Worm (Caenorhabditis elegans) whole organism, L1 larva: ENCODE results near the gene M176.16.

Experiments
- C16A3.4 ChIP-seq: fragments of 150-350 bp; optimal IDR thresholded peaks from 2 replicates; lab custom pipeline; 2014; ENCODE audit warnings: missing biosample characterization, missing genetic modification characterization
- ceh-82 ChIP-seq, 3 experiments: fragments of 150-350 bp in 1 of 3; sonication (generic microtip) in 2 of 3; optimal IDR thresholded peaks; 2 replicates each; lab custom pipeline; 2014 to 2017; ENCODE audit warnings: missing biosample characterization in 3 of 3, missing genetic modification characterization in 3 of 3
- dpl-1 ChIP-seq, 3 experiments: fragments of 150-350 bp in 2 of 3; sonication (generic microtip) in 1 of 3; optimal IDR thresholded peaks; 2 replicates each; lab custom pipeline; 2014 to 2017; ENCODE audit warnings: missing biosample characterization in 3 of 3, missing genetic modification characterization in 3 of 3, missing genetic modification reagents in 3 of 3
- efl-1 ChIP-seq, 4 experiments: fragments of 150-350 bp; optimal IDR thresholded peaks in 3 of 4; peaks in 1 of 4; 1 replicate in 1 of 4; 2 replicates in 3 of 4; lab custom pipeline; 2014; ENCODE audit warnings: missing biosample characterization in 2 of 4, missing genetic modification characterization in 2 of 4, missing genetic modification reagents in 2 of 4
- egl-27 ChIP-seq, 2 experiments: fragments of 150-350 bp in 1 of 2; sonication (generic microtip); optimal IDR thresholded peaks; 3 replicates each; lab custom pipeline; 2017 to 2018; ENCODE audit warnings: missing biosample characterization in 2 of 2, missing genetic modification characterization in 2 of 2, missing genetic modification reagents in 2 of 2
- mep-1 ChIP-seq: fragments of 150-350 bp; optimal IDR thresholded peaks from 2 replicates; lab custom pipeline; 2014; ENCODE audit warnings: missing biosample characterization, missing genetic modification characterization
- nhr-11 ChIP-seq: fragments of 150-350 bp; optimal IDR thresholded peaks from 2 replicates; lab custom pipeline; 2014; ENCODE audit warnings: missing biosample characterization, missing genetic modification characterization
- nhr-28 ChIP-seq: fragments of 150-350 bp; optimal IDR thresholded peaks from 2 replicates; lab custom pipeline; 2014; ENCODE audit warnings: missing biosample characterization, missing genetic modification characterization
- nhr-76 ChIP-seq: sonication (generic microtip); optimal IDR thresholded peaks from 2 replicates; lab custom pipeline; 2017; ENCODE audit warnings: missing biosample characterization, missing genetic modification characterization
- nhr-84 ChIP-seq: sonication (generic microtip); optimal IDR thresholded peaks from 2 replicates; lab custom pipeline; 2017; ENCODE audit warnings: missing biosample characterization, missing genetic modification characterization

- TF ChIP-seq nhr-76 (tag; lab: Kevin White, UChicago) (no peak), C16A3.4 (no peak), ceh-82 (tag; optimal IDR thresholded peaks at IDR 0.05; lab: Kevin White, UChicago) (no peak), efl-1 (optimal IDR thresholded peaks at IDR 0.05; lab: Kevin White, UChicago) (no peak), efl-1 (GFP tag; optimal IDR thresholded peaks at IDR 0.05 in 1 of 2; lab: Kevin White, UChicago) (no peak), dpl-1 (GFP tag; optimal IDR thresholded peaks at IDR 0.05; lab: Kevin White, UChicago) (no peak), nhr-28 (tag; lab: Kevin White, UChicago) (no peak), mep-1 (no peak), nhr-84 (tag; lab: Kevin White, UChicago) (no peak), nhr-11 (tag; lab: Kevin White, UChicago) (no peak), egl-27 (tag; optimal IDR thresholded peaks at IDR 0.05; lab: Kevin White, UChicago) (no peak)
These were observed 45.3 kb upstream of the M176.16 start, which contains the start of gene C06C3.4 for ce11 chrII:9372991-9373390.
